Worm (Caenorhabditis elegans) whole organism, young adult: ENCODE measurements around the gene cest-24.

ENCODE experiments used
- B0336.3 ChIP-seq: fragments of 200-800 bp; sonication (Bioruptor generic); IDR thresholded peaks from 2 replicates; pipeline ENCODE4 v1.3.6; 2022; ENCODE audit warnings: missing genetic modification characterization, missing compliant biosample characterization
- C17E4.6 ChIP-seq: fragments of 200-800 bp; sonication (Bioruptor generic); IDR thresholded peaks from 2 replicates; pipeline ENCODE4 v1.3.6; 2022; ENCODE audit warnings: missing genetic modification reagents, missing genetic modification characterization, missing compliant biosample characterization
- D2030.7 ChIP-seq: fragments of 200-800 bp; sonication (Bioruptor generic); IDR thresholded peaks from 2 replicates; pipeline ENCODE4 v1.3.6; 2022; ENCODE audit warnings: missing genetic modification reagents, missing genetic modification characterization, missing compliant biosample characterization
- F22D6.2 ChIP-seq: sonication (generic microtip); optimal IDR thresholded peaks from 2 replicates; lab custom pipeline; 2016; ENCODE audit warnings: mild to moderate bottlenecking, missing genetic modification characterization, missing compliant biosample characterization
- F33H1.4 ChIP-seq: fragments of 200-800 bp; sonication (Bioruptor generic); IDR thresholded peaks from 2 replicates; pipeline ENCODE4 v1.3.6; 2022; ENCODE audit warnings: missing genetic modification reagents, missing genetic modification characterization, missing compliant biosample characterization
- F49E8.2 ChIP-seq: sonication (generic microtip); optimal IDR thresholded peaks from 3 replicates; lab custom pipeline; 2017; ENCODE audit warnings: missing genetic modification characterization, mild to moderate bottlenecking, missing compliant biosample characterization, antibody characterized with exemption, moderate library complexity; ENCODE audit not compliant: insufficient read depth
- F57A8.1 ChIP-seq: fragments of 200-800 bp; sonication (Bioruptor generic); optimal IDR thresholded peaks from 2 replicates; lab custom pipeline; 2018; ENCODE audit warnings: mild to moderate bottlenecking, missing genetic modification characterization, moderate library complexity, missing compliant biosample characterization
- K12H6.12 ChIP-seq: fragments of 200-800 bp; sonication (Bioruptor generic); optimal IDR thresholded peaks from 2 replicates; lab custom pipeline; 2018; ENCODE audit warnings: mild to moderate bottlenecking, missing genetic modification characterization, missing compliant biosample characterization
- T26A5.8 ChIP-seq: sonication (generic microtip); optimal IDR thresholded peaks from 2 replicates; lab custom pipeline; 2016; ENCODE audit warnings: missing genetic modification characterization, missing compliant biosample characterization
- Y53F4B.3 ChIP-seq: fragments of 200-800 bp; sonication (Bioruptor generic); IDR thresholded peaks from 2 replicates; pipeline ENCODE4 v1.3.6; 2022; ENCODE audit warnings: missing genetic modification reagents, missing genetic modification characterization, missing compliant biosample characterization
- Y53G8AR.9 ChIP-seq: fragments of 200-800 bp; sonication (Bioruptor generic); conservative IDR thresholded peaks from 2 replicates; pipeline ENCODE4 v1.3.6; 2022; ENCODE audit warnings: missing genetic modification reagents, missing genetic modification characterization, missing compliant biosample characterization
- Y56A3A.18 ChIP-seq: fragments of 200-800 bp; sonication (Bioruptor generic); IDR thresholded peaks from 2 replicates; pipeline ENCODE4 v1.3.6; 2022; ENCODE audit warnings: missing genetic modification reagents, missing genetic modification characterization, missing compliant biosample characterization
- Y79H2A.3 ChIP-seq: fragments of 200-800 bp; sonication (Bioruptor generic); conservative IDR thresholded peaks from 2 replicates; pipeline ENCODE4 v1.3.6; 2022; ENCODE audit warnings: missing genetic modification reagents, missing genetic modification characterization, missing compliant biosample characterization
- Y95B8A.8 ChIP-seq: fragments of 200-800 bp; sonication (Bioruptor generic); IDR thresholded peaks from 2 replicates; pipeline ENCODE4 v1.3.6; 2022; ENCODE audit warnings: missing genetic modification reagents, missing genetic modification characterization, missing compliant biosample characterization
- bed-1 ChIP-seq: fragments of 200-800 bp; sonication (Bioruptor generic); IDR thresholded peaks from 2 replicates; pipeline ENCODE4 v1.3.6; 2022; ENCODE audit warnings: missing genetic modification reagents, missing genetic modification characterization, missing compliant biosample characterization
- cebp-1 ChIP-seq, 2 experiments: fragments of 200-800 bp in 1 of 2; sonication (Bioruptor generic) in 1 of 2; sonication (generic microtip) in 1 of 2; IDR thresholded peaks in 1 of 2; optimal IDR thresholded peaks in 1 of 2; 2 replicates each; pipeline versions ENCODE4 v1.3.6 to Lab custom; 2017 to 2022; ENCODE audit warnings: missing compliant biosample characterization in 2 of 2, missing genetic modification characterization in 2 of 2, mild to moderate bottlenecking in 1 of 2, missing genetic modification reagents in 1 of 2, moderate library complexity in 1 of 2
- ceh-91 ChIP-seq: fragments of 200-800 bp; sonication (Bioruptor generic); IDR thresholded peaks from 2 replicates; pipeline ENCODE4 v1.3.6; 2022; ENCODE audit warnings: missing genetic modification reagents, missing genetic modification characterization, missing compliant biosample characterization
- efl-1 ChIP-seq: fragments of 150-350 bp; optimal IDR thresholded peaks from 2 replicates; lab custom pipeline; 2014; ENCODE audit warnings: missing biosample characterization, missing genetic modification reagents, missing genetic modification characterization
- ekl-4 ChIP-seq: fragments of 200-800 bp; sonication (Bioruptor generic); IDR thresholded peaks from 2 replicates; pipeline ENCODE4 v1.3.6; 2022; ENCODE audit warnings: missing genetic modification reagents, missing genetic modification characterization, missing compliant biosample characterization
- hlh-12 ChIP-seq: sonication (generic microtip); optimal IDR thresholded peaks from 2 replicates; lab custom pipeline; 2016; ENCODE audit warnings: missing genetic modification characterization, missing compliant biosample characterization
- hrde-1 ChIP-seq: sonication (generic microtip); optimal IDR thresholded peaks from 2 replicates; lab custom pipeline; 2016; ENCODE audit warnings: missing genetic modification characterization, mild to moderate bottlenecking, missing compliant biosample characterization, moderate library complexity, missing genotype, missing genetic modification reagents, borderline replicate concordance
- lsl-1 ChIP-seq: fragments of 200-800 bp; sonication (Bioruptor generic); optimal IDR thresholded peaks from 2 replicates; lab custom pipeline; 2018; ENCODE audit warnings: mild to moderate bottlenecking, missing genetic modification characterization, moderate library complexity, missing compliant biosample characterization
- madf-6 ChIP-seq: fragments of 200-800 bp; sonication (Bioruptor generic); IDR thresholded peaks from 2 replicates; pipeline ENCODE4 v1.3.6; 2022; ENCODE audit warnings: missing genetic modification reagents, missing genetic modification characterization, missing compliant biosample characterization
- madf-8 ChIP-seq: fragments of 200-800 bp; sonication (Bioruptor generic); conservative IDR thresholded peaks from 2 replicates; pipeline ENCODE4 v1.3.6; 2022; ENCODE audit warnings: missing genetic modification reagents, missing genetic modification characterization, missing compliant biosample characterization
- nfya-2 ChIP-seq: fragments of 200-800 bp; sonication (Bioruptor generic); IDR thresholded peaks from 2 replicates; pipeline ENCODE4 v1.3.6; 2022; ENCODE audit warnings: missing genetic modification reagents, missing genetic modification characterization, missing compliant biosample characterization
- nhr-179 ChIP-seq: sonication (generic microtip); optimal IDR thresholded peaks from 2 replicates; lab custom pipeline; 2016; ENCODE audit warnings: mild to moderate bottlenecking, missing genetic modification characterization, missing compliant biosample characterization
- nhr-27 ChIP-seq: fragments of 200-800 bp; sonication (Bioruptor generic); optimal IDR thresholded peaks from 2 replicates; lab custom pipeline; 2018; ENCODE audit warnings: mild to moderate bottlenecking, missing genetic modification characterization, moderate library complexity, missing compliant biosample characterization
- nhr-80 ChIP-seq: sonication (generic microtip); optimal IDR thresholded peaks from 2 replicates; lab custom pipeline; 2016; ENCODE audit warnings: missing genetic modification characterization, missing compliant biosample characterization
- pha-4 ChIP-seq: fragments of 150-350 bp; sonication (generic microtip); optimal IDR thresholded peaks from 2 replicates; lab custom pipeline; 2014; ENCODE audit warnings: missing biosample characterization, missing genetic modification reagents, missing genetic modification characterization
- somi-1 ChIP-seq: fragments of 200-800 bp; sonication (Bioruptor generic); optimal IDR thresholded peaks from 2 replicates; lab custom pipeline; 2018; ENCODE audit warnings: mild to moderate bottlenecking, missing genetic modification characterization, missing compliant biosample characterization
- tbp1 ChIP-seq: fragments of 200-800 bp; sonication (Bioruptor generic); optimal IDR thresholded peaks from 2 replicates; lab custom pipeline; 2018; ENCODE audit warnings: mild to moderate bottlenecking, missing genetic modification characterization, missing compliant biosample characterization
- tlf-1 ChIP-seq: fragments of 200-800 bp; sonication (Bioruptor generic); optimal IDR thresholded peaks from 2 replicates; lab custom pipeline; 2018; ENCODE audit warnings: mild to moderate bottlenecking, missing genetic modification characterization, missing compliant biosample characterization
- xnd-1 ChIP-seq: sonication (generic microtip); optimal IDR thresholded peaks from 2 replicates; lab custom pipeline; 2016; ENCODE audit warnings: missing genotype, missing genetic modification reagents, missing genetic modification characterization, missing compliant biosample characterization
- ztf-25 ChIP-seq: fragments of 200-800 bp; sonication (Bioruptor generic); IDR thresholded peaks from 2 replicates; pipeline ENCODE4 v1.3.6; 2022; ENCODE audit warnings: missing genetic modification reagents, missing genetic modification characterization, missing compliant biosample characterization
- ztf-26 ChIP-seq: sonication (generic microtip); optimal IDR thresholded peaks from 2 replicates; lab custom pipeline; 2017; ENCODE audit warnings: missing genetic modification characterization, missing compliant biosample characterization
- ztf-6 ChIP-seq: fragments of 200-800 bp; sonication (Bioruptor generic); IDR thresholded peaks from 2 replicates; pipeline ENCODE4 v1.3.6; 2022; ENCODE audit warnings: missing genetic modification reagents, missing genetic modification characterization, missing compliant biosample characterization

cest-24 gene

DNA sequence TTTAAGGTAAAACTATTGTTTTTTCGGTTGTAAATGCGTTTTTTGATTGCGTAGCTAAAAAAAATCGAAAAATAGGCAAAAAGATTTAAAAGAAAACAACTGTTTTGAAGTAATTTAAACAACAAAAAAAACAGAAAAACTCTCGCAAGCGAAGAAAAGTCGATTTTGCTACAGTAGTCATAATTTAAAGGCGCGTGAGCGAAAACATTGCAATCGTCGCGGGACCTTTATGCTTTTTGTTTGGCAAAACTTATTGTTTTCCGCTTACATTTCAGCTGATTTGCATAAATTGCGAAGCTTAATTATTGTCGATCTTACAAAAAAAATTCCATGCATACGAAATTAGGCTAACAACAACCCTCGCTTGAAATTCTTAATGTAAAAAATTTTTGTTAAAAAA is 48.8 kb upstream of the cest-24 start:
- TF ChIP-seq madf-8 (GFP tag; lab: Robert Waterston, UW), result peak; percentile 85
- TF ChIP-seq lsl-1 (GFP tag; lab: Kevin White, UChicago), result peak; percentile 91
- peak; percentile 87 for TF ChIP-seq F33H1.4 (GFP tag; lab: Robert Waterston, UW)
- peak; percentile 91 for TF ChIP-seq madf-6 (GFP tag; lab: Robert Waterston, UW)
- TF ChIP-seq nhr-179 (tag; lab: Kevin White, UChicago), result no peak
- peak; percentile 44; the same call in 1 of the 2 replicates for TF ChIP-seq D2030.7
- TF ChIP-seq somi-1 (GFP tag; lab: Kevin White, UChicago), result no peak
- no peak for TF ChIP-seq tbp1 (GFP tag; lab: Kevin White, UChicago)
- 0 out of 2 replicates have a peak, but pooled peaks have one; percentile 31 for TF ChIP-seq ceh-91 (GFP tag; lab: Robert Waterston, UW)
- peak; percentile 89 for TF ChIP-seq xnd-1 (tag; lab: Kevin White, UChicago)
- TF ChIP-seq T26A5.8 (tag; lab: Kevin White, UChicago), result no peak
- no peak for TF ChIP-seq Y53F4B.3 (GFP tag; lab: Robert Waterston, UW)
- peak; percentile 26 for TF ChIP-seq F49E8.2 (tag; lab: Kevin White, UChicago)
- TF ChIP-seq bed-1, result no peak
- TF ChIP-seq Y79H2A.3 (GFP tag; lab: Robert Waterston, UW), result no peak
- TF ChIP-seq nfya-2 (GFP tag; lab: Robert Waterston, UW), result no peak

DNA sequence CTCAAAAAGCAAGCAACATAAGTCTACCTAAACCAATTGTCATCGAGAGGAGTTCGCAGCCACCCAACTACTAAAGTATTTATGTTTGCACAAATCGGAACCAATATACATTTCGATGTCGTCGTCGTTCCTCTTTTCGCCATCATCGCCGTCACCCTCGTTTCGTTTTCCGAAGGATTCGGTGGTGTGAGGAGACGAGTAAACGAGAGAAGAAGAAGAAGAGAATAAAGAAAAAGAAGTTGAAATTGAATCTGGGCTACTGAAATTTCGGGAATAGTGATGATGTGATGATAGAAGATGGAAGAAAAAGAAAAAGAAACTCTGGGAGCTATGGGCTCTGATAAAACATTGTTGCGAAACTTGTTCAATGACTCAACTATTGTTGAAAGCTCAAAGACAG is 48.2 kb upstream of the cest-24 start:
- no peak for TF ChIP-seq tlf-1
- no peak for TF ChIP-seq cebp-1 (GFP tag; IDR thresholded peaks at IDR 0.05; lab: Robert Waterston, UW)
- peak; percentile 41 for TF ChIP-seq cebp-1 (tag; optimal IDR thresholded peaks at IDR 0.05; lab: Kevin White, UChicago)
- TF ChIP-seq, all 124 proteins: peak for 1

DNA sequence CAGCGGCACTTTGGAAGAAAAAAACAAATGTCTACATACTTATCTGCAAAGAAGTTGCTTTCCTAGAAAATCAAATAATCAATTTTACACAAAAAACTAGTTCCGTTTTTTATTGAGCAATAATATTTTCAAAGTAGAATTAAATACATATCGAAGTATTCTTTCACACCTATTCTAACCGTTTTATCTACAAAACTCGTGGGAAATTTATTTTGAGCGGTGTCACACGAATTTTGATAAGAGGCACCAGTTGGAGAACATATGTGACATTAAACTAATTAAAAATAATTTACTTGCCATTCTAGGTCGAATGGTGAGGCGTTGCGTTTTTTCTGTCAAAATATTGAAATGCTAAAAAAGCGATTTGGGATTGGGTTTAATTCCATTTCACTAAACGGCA is 47.8 kb upstream of the cest-24 start:
- TF ChIP-seq nhr-27, result no peak
- TF ChIP-seq ekl-4 (GFP tag; lab: Robert Waterston, UW), result no peak
- TF ChIP-seq ztf-25 (GFP tag; lab: Robert Waterston, UW), result no peak
- TF ChIP-seq hlh-12 (tag; lab: Kevin White, UChicago), result no peak
- TF ChIP-seq Y53G8AR.9 (GFP tag; lab: Robert Waterston, UW), result no peak
- no peak for TF ChIP-seq pha-4 (tag; lab: Kevin White, UChicago)
- no peak for TF ChIP-seq tbp1 (GFP tag; lab: Kevin White, UChicago)
- TF ChIP-seq B0336.3 (GFP tag; lab: Robert Waterston, UW), result no peak
- peak; percentile 20 for TF ChIP-seq nhr-80

DNA sequence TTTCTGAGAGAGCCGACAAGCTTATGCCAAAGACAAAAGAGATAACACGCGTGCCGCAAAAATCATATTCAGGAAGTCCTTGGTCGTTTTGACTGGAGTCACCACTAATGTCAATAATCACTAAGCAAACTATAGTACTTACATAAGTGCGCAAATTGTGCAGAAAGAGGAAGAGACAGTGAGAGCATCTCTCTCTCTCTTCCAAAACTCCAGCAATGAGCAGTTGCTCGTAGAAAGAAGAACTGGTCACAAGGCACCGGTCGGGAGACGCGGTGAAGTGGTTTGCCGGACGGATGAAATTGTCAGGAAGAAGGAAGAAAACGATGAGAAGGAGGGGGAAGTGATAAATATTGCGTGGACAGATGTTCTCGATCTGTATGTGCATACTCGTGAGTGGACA is 46.6 kb upstream of the cest-24 start:
- TF ChIP-seq B0336.3 (GFP tag; lab: Robert Waterston, UW) (no peak), pha-4 (tag; lab: Kevin White, UChicago) (no peak), ekl-4 (GFP tag; lab: Robert Waterston, UW) (no peak), ztf-6 (GFP tag; lab: Robert Waterston, UW) (no peak), F22D6.2 (no peak), Y95B8A.8 (GFP tag; lab: Robert Waterston, UW) (no peak), efl-1 (no peak), hrde-1 (no peak)

DNA sequence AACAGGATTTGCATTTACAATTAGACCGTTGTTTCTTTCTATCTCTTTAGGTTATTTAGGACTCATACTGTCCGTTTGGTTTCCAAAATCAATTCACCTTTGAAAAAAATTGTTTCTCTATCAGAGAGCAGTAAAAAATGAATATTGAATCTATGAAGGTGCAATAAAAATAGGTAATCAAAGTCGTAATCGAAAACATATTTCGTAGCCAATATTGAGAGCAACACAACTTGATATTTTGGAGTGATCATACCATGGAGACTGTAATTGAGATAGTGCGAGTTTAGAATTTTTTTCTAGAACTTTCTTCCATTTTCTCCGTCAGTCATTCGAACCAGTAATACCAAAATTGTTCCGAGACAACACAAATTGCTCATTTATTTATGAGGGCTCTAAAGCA is 46.2 kb upstream of the cest-24 start, which contains the start of gene F31F7.2:
Gene F31F7.2, plus strand, starts transcription at position 301 of the 400 bp plus-strand sequence.
- no peak for TF ChIP-seq xnd-1 (tag; lab: Kevin White, UChicago)
- no peak for TF ChIP-seq Y56A3A.18 (GFP tag; lab: Robert Waterston, UW)
- no peak for TF ChIP-seq nhr-179 (tag; lab: Kevin White, UChicago)
- no peak for TF ChIP-seq F57A8.1 (GFP tag; lab: Kevin White, UChicago)
- no peak for TF ChIP-seq Y53F4B.3 (GFP tag; lab: Robert Waterston, UW)
- no peak for TF ChIP-seq ztf-26 (tag; lab: Kevin White, UChicago)
- no peak for TF ChIP-seq T26A5.8 (tag; lab: Kevin White, UChicago)
- no peak for TF ChIP-seq Y79H2A.3 (GFP tag; lab: Robert Waterston, UW)
- TF ChIP-seq nhr-27, result no peak
- no peak for TF ChIP-seq K12H6.12 (tag; lab: Kevin White, UChicago)
- no peak for TF ChIP-seq bed-1
- TF ChIP-seq C17E4.6, result no peak
